Worm (Caenorhabditis elegans): ENCODE measurements around the gene mel-11.

DNA sequence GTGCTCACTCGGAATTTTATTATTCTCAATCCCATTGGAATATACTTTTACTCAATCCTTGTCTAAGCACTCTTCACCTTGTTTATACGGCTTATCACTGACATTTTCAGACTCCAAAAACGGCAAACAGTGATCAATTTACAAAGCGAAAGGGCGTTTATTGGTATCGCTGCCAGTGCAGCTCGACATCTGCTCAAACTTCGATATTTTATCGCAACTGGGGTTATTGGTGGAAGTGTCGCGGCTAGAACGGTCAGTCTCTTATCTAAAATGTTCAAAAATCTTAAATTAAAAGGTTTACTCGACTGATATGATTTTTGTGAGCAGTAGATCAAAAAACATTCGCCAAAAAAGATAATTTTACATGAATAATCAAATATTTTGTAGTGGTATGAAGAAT is 32.8 kb upstream of the mel-11 start:
- TF ChIP-seq cog-1 (tag; optimal IDR thresholded peaks at IDR 0.05), result no peak
- no peak for TF ChIP-seq med-1 (GFP tag; optimal IDR thresholded peaks at IDR 0.05; ENCODE audit: insufficient read depth)

All from whole organism, midembryonic.